Worm (Caenorhabditis elegans): Measurements from ENCODE around the gene str-255.

ce11 chrV:2183162-2183561 is 19.5 kb upstream of the str-255 start, which contains the start of gene cyp-33C2:
- TF ChIP-seq ceh-2 (tag; optimal IDR thresholded peaks at IDR 0.05) = no peak
- no peak for TF ChIP-seq T23F11.4 (GFP tag; optimal IDR thresholded peaks at IDR 0.05)
- no peak for TF ChIP-seq unc-42 (tag; optimal IDR thresholded peaks at IDR 0.05)
- TF ChIP-seq nhr-11 (tag; optimal IDR thresholded peaks at IDR 0.05) = no peak
- TF ChIP-seq pag-3 (tag; optimal IDR thresholded peaks at IDR 0.05; ENCODE audit: borderline replicate concordance) = no peak
- no peak for TF ChIP-seq ttx-3 (tag; optimal IDR thresholded peaks at IDR 0.05)
- no peak for TF ChIP-seq ceh-34 (tag; optimal IDR thresholded peaks at IDR 0.05)
- no peak for TF ChIP-seq nhr-232 (tag; optimal IDR thresholded peaks at IDR 0.05)
- TF ChIP-seq ama-1 (optimal IDR thresholded peaks at IDR 0.05) = no peak
